Worm (Caenorhabditis elegans): Measurements from ENCODE around the gene rhgf-2.
"Not testable (repeated sequence)": the region's sequence is repeated elsewhere in the genome, so short reads cannot be mapped to it uniquely, and the experiment has no call there.

The rhgf-2 gene

DNA sequence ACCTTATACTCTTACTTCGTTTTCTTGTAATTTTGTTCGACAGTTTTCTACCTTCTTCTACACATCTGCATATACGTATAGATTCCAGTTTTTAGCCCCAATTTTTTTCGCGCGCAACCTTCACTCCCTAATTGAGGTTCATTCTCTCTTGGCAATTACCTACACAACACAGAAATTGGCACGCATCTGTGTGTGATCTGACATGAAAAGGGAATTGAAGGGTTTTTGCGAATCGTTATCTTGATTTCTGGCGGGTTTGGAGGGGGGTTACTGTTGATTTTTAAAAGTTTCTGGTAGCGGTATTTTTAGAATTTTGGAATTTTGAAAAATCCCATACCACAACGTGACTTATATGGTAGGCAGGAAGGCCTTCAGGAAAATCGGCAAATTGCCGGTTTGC lies 2.1 kb downstream of the rhgf-2 start:
- no peak for TF ChIP-seq unc-62 (GFP tag; optimal IDR thresholded peaks at IDR 0.05)

ce11 chrII:4107196-4107595 lies 6.6 kb downstream of the rhgf-2 start:
- TF ChIP-seq unc-62 (GFP tag; optimal IDR thresholded peaks at IDR 0.05): no peak

ce11 chrII:4118508-4118907 lies 17.9 kb downstream of the rhgf-2 start:
- TF ChIP-seq unc-62 (GFP tag; optimal IDR thresholded peaks at IDR 0.05): no peak

DNA sequence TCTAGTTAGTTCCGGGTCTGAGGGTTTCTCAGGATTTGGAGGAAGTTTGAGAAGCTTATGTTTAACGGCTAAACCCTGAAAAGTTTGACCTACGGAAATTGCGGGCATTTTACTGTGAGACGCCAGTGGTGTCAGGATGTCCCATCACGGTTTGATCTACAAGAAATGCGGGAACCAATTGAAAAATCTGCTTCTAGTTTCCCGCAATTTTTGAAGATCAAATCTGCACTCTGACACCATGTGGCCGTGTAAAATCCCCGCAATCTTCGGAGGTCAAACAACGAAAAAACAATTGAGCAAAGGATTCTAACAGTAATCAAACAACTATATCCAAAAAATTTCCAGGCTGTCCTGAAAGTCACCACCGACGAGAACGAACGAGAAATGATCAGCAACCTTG lies 22.3 kb downstream of the rhgf-2 start:
- no peak for TF ChIP-seq unc-62 (GFP tag; optimal IDR thresholded peaks at IDR 0.05)

DNA sequence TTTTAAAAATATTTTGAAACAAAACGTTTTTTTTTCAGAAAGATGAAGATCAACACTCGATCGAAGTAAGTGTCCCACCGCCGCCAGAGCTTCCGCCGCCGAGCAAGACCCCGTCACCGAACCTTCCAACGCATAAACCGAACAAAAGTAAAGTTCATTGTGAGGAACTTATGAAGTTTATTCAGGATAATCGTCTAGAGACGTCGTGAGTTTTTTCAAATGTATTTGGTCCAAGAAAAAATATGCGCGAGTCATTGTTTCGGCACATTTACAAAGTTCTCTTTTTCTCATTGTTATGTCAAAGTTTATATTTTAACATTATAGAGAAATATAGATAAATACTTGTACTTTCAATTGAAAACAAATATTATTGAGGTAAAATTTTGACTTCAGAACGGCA lies 24.7 kb downstream of the rhgf-2 start:
- no peak for TF ChIP-seq unc-62 (GFP tag; optimal IDR thresholded peaks at IDR 0.05)

DNA sequence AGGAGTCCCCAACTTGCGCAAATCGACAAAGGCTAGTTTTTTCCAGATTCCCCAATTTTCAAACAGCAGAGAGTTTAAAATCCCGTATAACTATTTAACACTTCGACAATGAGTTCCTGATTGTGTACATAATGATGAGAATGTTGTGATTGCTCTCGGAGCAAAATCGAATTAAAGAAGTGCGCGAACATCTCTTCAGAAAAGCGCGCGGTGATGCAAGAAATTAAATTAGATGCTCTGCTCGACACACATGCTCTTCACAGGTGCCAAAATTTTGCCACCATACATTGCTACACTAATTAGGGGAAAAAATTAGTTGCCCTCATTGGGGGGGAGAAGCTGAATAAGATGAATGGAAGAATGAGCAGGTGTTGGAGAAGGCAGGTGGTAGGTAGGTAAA lies 28.9 kb downstream of the rhgf-2 start:
- TF ChIP-seq unc-62 (GFP tag; optimal IDR thresholded peaks at IDR 0.05): no peak

ce11 chrII:4133332-4133731 lies 32.7 kb downstream of the rhgf-2 start:
- no peak for TF ChIP-seq unc-62 (GFP tag; optimal IDR thresholded peaks at IDR 0.05)

DNA sequence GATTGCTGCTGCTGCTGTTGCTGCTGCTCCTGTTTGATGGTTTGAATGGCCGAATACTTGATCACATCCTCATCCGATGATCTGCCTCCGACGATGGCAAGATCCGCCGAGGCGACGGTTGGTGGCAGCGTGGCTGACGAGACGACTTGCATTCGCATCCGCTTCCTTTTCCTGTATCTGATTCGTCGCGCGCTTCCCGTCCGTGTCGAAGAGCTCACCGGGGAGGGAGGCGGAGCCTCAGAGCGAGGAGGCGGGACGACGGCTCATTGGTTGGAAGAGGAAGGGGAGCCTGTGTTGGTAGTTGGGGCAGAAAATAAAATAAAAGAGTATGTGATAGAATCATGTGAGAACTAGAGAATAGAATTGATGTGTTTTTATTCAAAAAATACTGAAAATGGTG lies 34.1 kb downstream of the rhgf-2 start:
- no peak for TF ChIP-seq unc-62 (GFP tag; optimal IDR thresholded peaks at IDR 0.05)

DNA sequence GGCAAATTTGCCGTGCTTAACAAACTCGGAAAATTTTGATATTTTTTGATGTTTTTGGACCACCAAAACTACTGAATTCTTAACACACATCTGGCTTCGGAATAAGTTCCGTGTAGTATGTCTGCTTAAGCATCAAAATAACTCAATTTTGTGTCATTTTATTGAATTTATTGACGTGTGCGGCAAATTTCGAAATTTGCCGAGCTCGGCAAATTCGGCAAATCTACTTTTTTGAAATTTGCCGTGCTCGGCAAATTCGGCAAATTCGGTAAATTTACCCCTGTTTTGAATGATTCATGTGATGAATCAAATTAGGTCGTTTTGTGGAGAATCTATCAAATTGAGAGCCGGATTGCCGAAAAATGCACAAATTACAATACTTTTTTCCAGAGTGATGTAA lies 34.7 kb downstream of the rhgf-2 start, which contains the start of gene ast-1:
TSS of gene ast-1 (minus strand) at position 101 of the 400 bp plus-strand sequence.
- not testable (repeated sequence) for TF ChIP-seq unc-62 (GFP tag; optimal IDR thresholded peaks at IDR 0.05)

ce11 chrII:4146039-4146438 lies 45.5 kb downstream of the rhgf-2 start, which contains the start of gene F56D3.1:
Gene F56D3.1, plus strand, starts transcription at chrII:4146339.
- TF ChIP-seq unc-62 (GFP tag; optimal IDR thresholded peaks at IDR 0.05): no peak

ce11 chrII:4150211-4150610 lies 49.6 kb downstream of the rhgf-2 start:
- no peak for TF ChIP-seq unc-62 (GFP tag; optimal IDR thresholded peaks at IDR 0.05)

DNA sequence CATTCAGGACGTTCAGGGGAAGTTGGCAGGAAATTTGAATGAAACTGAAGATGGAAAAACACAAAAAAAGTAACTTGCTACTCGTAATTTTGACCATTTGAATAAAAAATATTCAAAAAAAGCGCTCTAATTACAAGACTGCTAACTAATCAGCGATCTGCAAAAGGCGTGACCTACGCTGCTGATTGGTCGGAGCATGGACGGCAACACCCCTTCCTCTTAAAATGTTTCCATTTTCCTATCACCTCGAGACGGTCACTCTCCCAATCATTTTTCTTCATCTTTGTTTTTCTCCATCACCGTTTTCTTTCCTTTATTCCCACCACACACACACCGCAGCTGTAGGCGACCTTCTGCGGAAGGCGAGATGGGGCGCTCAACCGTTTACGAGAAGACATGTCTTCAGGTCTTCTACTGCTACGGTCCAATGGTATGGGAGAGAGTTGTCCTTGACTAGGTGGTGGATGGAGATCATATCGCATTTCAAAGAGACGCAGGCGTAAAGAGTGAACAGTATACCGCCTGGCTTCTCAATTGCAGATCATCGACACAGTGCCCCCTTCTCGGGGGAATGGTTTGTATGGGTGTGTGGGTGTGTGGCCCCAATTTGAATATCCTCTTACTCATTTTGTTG lies 51.0 kb downstream of the rhgf-2 start:
- TF ChIP-seq unc-62 (GFP tag; optimal IDR thresholded peaks at IDR 0.05): no peak

DNA sequence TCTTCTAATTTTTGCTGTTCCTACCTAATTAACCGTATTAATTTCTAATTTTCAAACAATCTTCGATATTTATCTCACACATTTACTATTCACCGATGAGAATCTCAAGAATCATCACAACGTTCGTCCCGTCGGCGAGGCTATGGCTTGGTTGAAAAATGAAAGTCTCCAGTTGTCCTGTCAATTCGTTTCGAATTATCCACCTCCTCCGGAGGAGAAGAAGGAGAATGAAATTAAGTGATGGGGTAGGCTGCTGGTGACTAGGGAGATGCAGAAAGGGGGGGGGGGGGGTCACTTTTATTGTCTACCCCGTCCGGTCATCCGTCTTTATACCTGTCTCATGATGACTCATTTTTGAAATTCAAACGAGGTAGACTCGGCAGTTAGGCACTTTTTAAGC lies 52.3 kb downstream of the rhgf-2 start:
- no peak for TF ChIP-seq unc-62 (GFP tag; optimal IDR thresholded peaks at IDR 0.05)

DNA sequence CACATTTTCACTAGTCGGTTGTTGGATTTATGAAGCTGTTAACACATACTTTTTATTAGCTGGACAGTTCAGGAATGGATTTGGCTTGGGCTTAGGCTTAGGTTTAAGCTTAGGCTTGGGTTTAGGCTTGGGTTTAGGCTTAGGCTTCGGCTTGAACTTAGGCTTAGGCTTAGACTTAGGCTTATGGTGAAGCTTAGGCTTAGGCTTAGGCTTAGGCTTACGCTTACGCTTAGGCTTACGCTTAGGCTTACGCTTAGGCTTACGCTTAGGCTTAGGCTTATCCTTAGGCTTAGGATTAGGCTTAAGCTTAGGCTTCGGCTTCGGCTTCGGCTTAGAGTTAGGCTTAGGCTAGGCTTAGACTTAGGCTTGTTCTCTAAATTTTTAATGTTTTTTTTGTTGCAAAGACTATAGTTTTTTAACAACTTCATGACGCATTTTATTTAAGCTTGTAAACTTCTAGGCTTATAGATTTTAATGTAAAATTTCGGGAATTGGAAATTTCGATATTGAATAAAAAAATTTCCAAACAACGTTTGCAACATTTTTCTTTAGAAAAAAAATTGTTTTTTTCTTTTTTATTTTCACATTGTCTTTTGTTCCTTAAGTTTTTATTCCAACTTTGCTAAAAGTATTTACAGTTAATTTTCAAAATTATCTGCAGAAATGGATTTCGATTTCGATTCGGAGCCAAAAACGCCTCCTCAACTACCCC lies 54.7 kb downstream of the rhgf-2 start, which contains the start of gene R03H10.2:
TSS of gene R03H10.2 (plus strand) at position 662 of the 712 bp plus-strand sequence.
- no peak for TF ChIP-seq unc-62 (GFP tag; optimal IDR thresholded peaks at IDR 0.05)

DNA sequence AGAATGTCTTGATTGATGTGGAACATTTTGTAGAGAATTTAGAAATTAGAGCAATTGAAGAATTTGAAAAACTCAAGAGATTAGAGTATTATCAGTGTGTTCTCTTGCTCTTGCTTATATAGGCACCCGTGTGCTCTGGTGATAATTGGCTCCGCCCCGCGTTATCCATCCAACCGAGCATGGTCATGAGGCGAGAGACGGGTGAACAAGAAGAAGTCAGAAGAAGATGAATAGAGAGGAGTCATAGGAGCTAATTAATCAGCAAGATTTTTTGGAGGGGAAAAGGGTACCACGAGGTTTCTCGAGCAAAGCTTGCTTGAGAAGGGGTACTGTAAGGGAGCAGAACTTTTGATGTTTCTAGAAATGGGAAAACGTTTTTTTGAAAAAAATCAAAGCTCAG lies 57.2 kb downstream of the rhgf-2 start:
- TF ChIP-seq unc-62 (GFP tag; optimal IDR thresholded peaks at IDR 0.05): no peak

ce11 chrII:4159570-4159969 lies 59.0 kb downstream of the rhgf-2 start:
- TF ChIP-seq unc-62 (GFP tag; optimal IDR thresholded peaks at IDR 0.05): no peak

DNA sequence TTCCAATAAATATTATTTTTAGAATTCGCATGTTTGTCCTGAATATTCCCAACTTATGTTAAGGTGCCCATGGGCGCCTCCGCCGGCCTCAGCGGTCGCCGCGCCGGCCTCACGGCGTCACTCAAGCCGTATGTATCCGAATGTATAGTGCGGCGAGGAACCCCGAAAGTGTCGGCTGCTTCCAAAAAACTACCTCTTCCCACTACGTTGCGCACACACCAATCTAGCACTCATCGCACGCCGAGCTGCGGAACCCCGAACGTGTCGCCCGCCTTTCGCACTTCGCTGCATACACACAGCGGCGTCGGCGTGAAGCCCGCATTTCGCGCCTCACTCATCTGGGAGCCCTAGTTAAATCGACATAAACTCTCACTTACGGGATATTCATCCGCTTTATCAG lies 67.2 kb downstream of the rhgf-2 start:
- TF ChIP-seq unc-62 (GFP tag; optimal IDR thresholded peaks at IDR 0.05): no peak

Data from whole organism, dauer.